Fruit fly (Drosophila melanogaster) S2 (cell line): ENCODE data around the gene Toll-4.
A peak's percentile ranks its signal among the peaks of the same experiment; 100 is the strongest.

Experiments used
- CG8478 ChIP-seq: fragments of >200 bp; optimal IDR thresholded peaks from 2 replicates; lab custom pipeline; 2018
- CTCF ChIP-seq, 2 experiments: fragments of >200 bp; optimal IDR thresholded peaks; 2 replicates each; lab custom pipeline; 2018

Toll-4 gene

DNA sequence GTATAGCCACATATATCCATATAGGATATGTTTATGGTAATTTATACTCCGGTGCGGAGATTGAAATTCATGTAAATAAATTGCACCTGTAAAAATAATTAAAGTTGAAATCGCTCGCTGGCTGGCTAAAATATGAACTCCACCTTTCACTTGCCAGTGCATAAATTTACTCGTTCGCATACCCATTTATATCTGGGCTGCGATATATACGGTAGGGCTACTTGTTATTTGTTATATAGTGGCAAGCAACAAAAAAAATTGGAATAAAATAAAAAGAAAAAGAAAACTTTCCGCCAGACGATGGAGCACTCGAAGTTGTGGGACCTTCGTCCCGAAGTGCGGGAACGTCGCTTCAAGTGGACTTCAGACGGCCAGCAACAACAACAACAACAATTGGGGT lies at the start of gene Toll-4:
Toll-4 (plus strand) TSS at position 301 of the 400 bp plus-strand sequence.
- TF ChIP-seq CG8478 (lab: Kevin White, UChicago) (no peak), CTCF (optimal IDR thresholded peaks at IDR 0.05; lab: Kevin White, UChicago) (no peak)

DNA sequence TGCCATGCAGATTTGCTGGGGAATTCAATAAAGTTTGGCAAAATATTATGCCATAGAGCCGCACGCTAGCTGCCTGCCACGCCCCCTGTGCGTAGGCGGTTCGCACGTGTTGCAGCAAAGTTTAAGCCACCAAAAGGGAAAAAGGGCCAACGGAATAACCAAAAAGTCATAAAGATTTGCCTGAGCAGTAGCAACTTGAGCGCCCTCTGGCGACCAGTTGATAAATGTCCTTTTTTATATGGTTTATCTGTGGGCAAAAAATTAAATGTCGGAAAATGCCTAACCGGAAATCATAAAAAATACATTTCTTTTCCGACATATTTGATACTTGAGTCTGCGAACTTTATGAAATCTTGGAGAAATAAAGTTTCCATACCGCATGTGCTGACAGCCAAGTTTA lies 16.8 kb upstream of the Toll-4 start:
- TF ChIP-seq CTCF (optimal IDR thresholded peaks at IDR 0.05; lab: Kevin White, UChicago), result peak; percentile 57 to 60
- TF ChIP-seq CG8478 (lab: Kevin White, UChicago), result no peak

DNA sequence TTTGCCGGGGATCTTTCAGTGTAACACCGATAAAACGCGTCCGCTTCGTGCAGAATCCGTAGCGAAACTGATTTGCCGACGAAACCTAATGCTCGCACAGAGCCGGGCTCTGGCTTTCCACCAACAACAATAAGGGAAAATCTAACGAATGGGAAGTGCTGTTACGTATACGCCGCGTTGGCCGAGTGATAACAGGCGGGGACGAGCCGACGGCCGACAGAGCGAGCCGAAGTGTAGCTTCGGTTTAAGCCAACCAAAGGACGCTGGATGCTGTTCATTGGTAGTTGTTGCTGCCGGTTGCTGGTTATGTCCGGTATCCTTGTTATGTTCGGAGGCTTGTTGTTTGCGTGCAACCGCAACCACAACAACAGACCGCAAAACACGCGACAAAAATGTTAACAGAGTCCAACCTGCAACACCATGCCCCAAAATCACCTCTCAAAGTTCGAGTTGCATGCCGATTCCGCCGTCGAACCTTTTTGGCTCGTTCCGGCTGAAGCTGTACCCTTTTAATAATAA lies 12.8 kb upstream of the Toll-4 start, which contains the start of gene DIP-zeta:
DIP-zeta (minus strand) TSS at position 71 of the 519 bp plus-strand sequence.
- TF ChIP-seq CTCF (optimal IDR thresholded peaks at IDR 0.05; lab: Kevin White, UChicago) (no peak), CG8478 (lab: Kevin White, UChicago) (no peak)

DNA sequence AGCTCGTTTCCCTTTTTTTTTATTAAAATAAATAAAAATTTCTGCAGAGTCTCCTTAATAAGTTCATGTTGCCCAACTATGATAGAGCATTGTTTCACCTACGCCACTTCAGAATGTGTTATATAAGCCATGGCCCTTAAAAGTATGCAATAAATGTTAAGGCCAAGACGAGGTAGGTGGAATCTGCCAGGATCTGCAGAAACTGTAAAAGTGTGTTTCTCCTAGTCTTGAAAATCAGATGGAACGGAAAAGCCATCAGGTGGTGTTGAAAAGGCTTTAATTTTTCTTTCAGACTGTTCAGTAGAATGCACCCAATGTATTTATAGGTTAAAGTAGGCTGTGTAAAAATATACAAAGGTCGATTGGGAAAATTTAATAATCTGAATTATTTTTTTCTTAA lies 7.1 kb upstream of the Toll-4 start, which contains the start of gene CG12439:
CG12439 (plus strand) TSS at position 301 of the 400 bp plus-strand sequence.
- no peak for TF ChIP-seq CTCF (optimal IDR thresholded peaks at IDR 0.05; lab: Kevin White, UChicago)
- no peak for TF ChIP-seq CG8478 (lab: Kevin White, UChicago)

DNA sequence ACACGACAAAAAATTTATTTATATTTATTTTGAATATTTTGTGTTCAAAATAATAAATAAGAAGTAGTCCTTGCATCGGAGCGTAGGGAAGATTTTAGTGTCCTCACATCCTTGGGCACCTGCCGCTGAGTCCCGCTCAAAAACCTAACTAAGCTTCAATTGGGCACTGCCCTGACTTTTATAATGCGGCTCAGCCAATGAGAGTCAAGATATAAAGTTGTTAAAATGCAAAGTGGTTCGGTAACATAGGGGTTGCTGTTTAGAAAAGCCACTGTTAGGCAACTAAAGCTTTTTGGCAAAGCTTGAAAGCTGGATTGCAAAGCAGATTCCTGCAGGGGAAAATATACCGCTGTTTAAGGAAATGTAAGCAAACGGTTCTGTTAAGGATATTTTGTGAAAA lies 1.2 kb upstream of the Toll-4 start:
- TF ChIP-seq CTCF (optimal IDR thresholded peaks at IDR 0.05; lab: Kevin White, UChicago) (no peak), CG8478 (lab: Kevin White, UChicago) (no peak)

dm6 chr2L:9089543-9090088 lies 5.7 kb downstream of the Toll-4 start:
- no peak for TF ChIP-seq CG8478 (lab: Kevin White, UChicago)
- no peak for TF ChIP-seq CTCF (optimal IDR thresholded peaks at IDR 0.05; lab: Kevin White, UChicago)

dm6 chr2L:9097263-9097662 lies 13.4 kb downstream of the Toll-4 start, which contains the start of gene CG31609:
Gene CG31609, plus strand, starts transcription at chr2L:9097563.
- TF ChIP-seq CG8478 (lab: Kevin White, UChicago), result no peak
- TF ChIP-seq CTCF (optimal IDR thresholded peaks at IDR 0.05; lab: Kevin White, UChicago), result no peak

DNA sequence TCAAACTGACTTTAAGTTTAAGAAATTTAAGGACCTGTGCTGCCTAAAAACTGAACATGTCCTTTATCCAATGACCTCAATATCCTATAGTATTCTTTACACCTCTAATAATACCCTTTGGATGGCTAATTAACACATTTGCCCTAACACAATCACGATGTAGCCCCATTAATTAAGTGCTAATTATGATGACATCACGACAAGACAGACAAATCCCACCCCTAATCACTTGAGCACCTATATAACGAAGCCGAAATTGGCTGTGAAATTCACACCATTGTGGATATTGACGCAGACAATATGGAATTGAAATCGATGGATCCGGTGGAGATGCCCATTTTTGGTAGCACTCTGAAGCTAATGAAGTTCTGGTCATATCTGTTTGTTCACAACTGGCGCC lies 27.6 kb downstream of the Toll-4 start, which contains the start of gene Or30a:
Or30a (plus strand) TSS at position 301 of the 400 bp plus-strand sequence.
- TF ChIP-seq CG8478 (lab: Kevin White, UChicago) (no peak), CTCF (optimal IDR thresholded peaks at IDR 0.05; lab: Kevin White, UChicago) (no peak)

dm6 chr2L:9120475-9121309 lies 36.8 kb downstream of the Toll-4 start:
- TF ChIP-seq CTCF (optimal IDR thresholded peaks at IDR 0.05; lab: Kevin White, UChicago) (no peak), CG8478 (lab: Kevin White, UChicago) (no peak)

- TF ChIP-seq CTCF (optimal IDR thresholded peaks at IDR 0.05; lab: Kevin White, UChicago) (no peak), CG8478 (lab: Kevin White, UChicago) (no peak)
Observed at dm6 chr2L:9122371-9122770, 38.5 kb downstream of the Toll-4 start.

DNA sequence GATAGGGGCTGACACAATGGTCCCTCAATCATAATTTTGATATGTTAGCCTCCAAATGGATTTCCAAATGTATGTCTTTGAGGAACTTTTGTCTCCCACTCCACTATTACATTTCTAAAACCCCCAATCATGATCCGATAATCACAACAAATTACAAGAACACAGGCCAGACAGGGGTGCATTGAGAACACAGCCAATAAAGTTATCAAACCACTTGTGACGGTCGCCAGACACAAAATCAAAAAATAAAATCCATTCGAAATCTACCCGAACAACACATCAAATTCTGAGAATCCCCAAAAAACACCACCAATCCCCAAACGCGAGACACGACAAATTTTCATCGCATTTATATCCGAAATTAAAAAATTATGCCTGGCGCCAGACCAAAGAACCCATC lies 39.8 kb downstream of the Toll-4 start:
- TF ChIP-seq CG8478 (lab: Kevin White, UChicago) (no peak), CTCF (optimal IDR thresholded peaks at IDR 0.05; lab: Kevin White, UChicago) (no peak)

DNA sequence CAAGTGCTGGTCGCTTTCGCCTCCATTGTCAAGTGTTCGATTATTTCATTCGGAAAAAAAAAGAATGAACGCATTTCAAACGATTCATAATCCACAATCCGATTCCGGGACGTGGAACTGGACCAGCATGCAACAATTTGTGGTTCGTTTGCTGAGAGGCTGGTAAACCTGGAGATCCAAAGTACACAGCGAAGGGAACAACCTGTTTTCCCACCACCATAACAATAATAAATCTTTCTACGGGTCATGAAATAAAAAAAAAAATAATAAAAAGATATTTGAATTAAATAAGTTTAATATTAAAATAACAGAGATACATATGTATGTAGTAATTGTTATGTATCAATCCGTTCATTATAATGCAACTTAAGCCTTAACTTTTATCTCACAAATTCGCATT lies 40.5 kb downstream of the Toll-4 start:
- TF ChIP-seq CTCF (optimal IDR thresholded peaks at IDR 0.05; lab: Kevin White, UChicago) (no peak), CG8478 (lab: Kevin White, UChicago) (no peak)

DNA sequence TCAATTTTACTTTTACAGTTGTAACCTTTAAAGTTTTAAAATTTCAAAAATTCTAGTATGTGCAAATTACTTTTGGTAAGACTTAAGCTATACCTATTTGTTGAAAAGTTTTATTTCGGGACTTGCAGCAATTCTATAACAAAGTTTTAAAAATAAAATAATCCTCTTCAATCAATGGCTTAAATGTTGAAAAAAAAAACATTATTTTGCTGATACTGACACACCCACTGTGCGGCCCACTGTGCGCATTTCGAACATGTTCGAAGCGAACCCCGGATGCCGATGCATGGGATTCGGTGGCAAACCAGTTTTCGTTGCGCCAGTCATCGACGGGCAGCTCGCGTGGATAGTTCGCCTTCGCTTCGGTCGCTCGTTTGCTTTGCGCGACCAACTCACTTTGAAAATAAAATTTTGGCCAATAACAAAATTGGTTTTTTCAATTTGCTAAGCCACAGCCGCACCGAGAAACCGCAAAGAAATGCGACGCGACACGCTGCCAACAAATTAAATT lies 41.6 kb downstream of the Toll-4 start, which contains the start of gene CG32982:
CG32982 (plus strand) TSS at position 320 of the 511 bp plus-strand sequence.
- TF ChIP-seq CTCF (optimal IDR thresholded peaks at IDR 0.05; lab: Kevin White, UChicago), result no peak
- no peak for TF ChIP-seq CG8478 (lab: Kevin White, UChicago)

DNA sequence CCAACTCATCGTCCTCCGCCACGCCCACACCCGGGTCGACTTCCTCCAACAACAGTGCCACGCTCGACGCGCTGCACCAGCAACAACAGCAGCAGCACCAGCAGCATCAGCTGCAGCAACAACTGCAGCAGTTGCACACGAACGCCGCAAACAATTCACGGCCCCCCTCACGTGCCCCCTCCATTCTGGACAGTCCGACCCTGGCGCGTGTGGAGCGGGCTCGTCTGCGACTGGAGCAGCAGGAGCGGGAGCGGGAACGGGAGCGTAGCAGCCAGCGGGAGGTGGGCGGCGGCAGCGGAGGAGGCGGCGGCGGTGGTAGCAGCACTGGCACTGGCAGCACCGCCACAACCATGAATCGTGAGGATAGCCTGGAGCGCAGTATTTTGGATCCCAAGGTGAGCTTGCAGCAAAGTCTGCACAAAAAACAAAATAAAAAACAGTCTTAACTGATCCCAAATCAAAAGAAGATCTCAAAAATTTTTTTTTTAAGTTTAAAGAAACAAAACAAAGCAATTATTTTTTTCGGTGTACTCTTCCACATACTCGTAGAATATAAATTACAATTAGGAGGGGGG lies 43.3 kb downstream of the Toll-4 start:
- no peak for TF ChIP-seq CTCF (optimal IDR thresholded peaks at IDR 0.05; lab: Kevin White, UChicago)
- TF ChIP-seq CG8478 (lab: Kevin White, UChicago), result no peak
